Worm (Caenorhabditis elegans) whole organism, young adult: ENCODE results near the gene tbx-31.
A peak's percentile ranks its signal among the peaks of the same experiment; 100 is the strongest.
"Not testable (repeated sequence)": the region's sequence is repeated elsewhere in the genome, so short reads cannot be mapped to it uniquely, and the experiment has no call there.

ENCODE experiments used
- B0261.1 ChIP-seq: sonication (generic microtip); optimal IDR thresholded peaks from 2 replicates; lab custom pipeline; 2016; ENCODE audit warnings: mild to moderate bottlenecking, missing genetic modification characterization, moderate library complexity, missing compliant biosample characterization
- B0336.3 ChIP-seq: fragments of 200-800 bp; sonication (Bioruptor generic); IDR thresholded peaks from 2 replicates; pipeline ENCODE4 v1.3.6; 2022; ENCODE audit warnings: missing genetic modification characterization, missing compliant biosample characterization
- D2030.7 ChIP-seq: fragments of 200-800 bp; sonication (Bioruptor generic); IDR thresholded peaks from 2 replicates; pipeline ENCODE4 v1.3.6; 2022; ENCODE audit warnings: missing genetic modification reagents, missing genetic modification characterization, missing compliant biosample characterization
- F33H1.4 ChIP-seq: fragments of 200-800 bp; sonication (Bioruptor generic); IDR thresholded peaks from 2 replicates; pipeline ENCODE4 v1.3.6; 2022; ENCODE audit warnings: missing genetic modification reagents, missing genetic modification characterization, missing compliant biosample characterization
- Y56A3A.18 ChIP-seq: fragments of 200-800 bp; sonication (Bioruptor generic); IDR thresholded peaks from 2 replicates; pipeline ENCODE4 v1.3.6; 2022; ENCODE audit warnings: missing genetic modification reagents, missing genetic modification characterization, missing compliant biosample characterization
- Y67H2A.10 ChIP-seq: fragments of 200-800 bp; sonication (Bioruptor generic); conservative IDR thresholded peaks from 2 replicates; pipeline ENCODE4 v1.3.6; 2022; ENCODE audit warnings: missing genetic modification reagents, missing genetic modification characterization, missing compliant biosample characterization
- akir-1 ChIP-seq: fragments of 200-800 bp; sonication (Bioruptor generic); optimal IDR thresholded peaks from 2 replicates; lab custom pipeline; 2018; ENCODE audit warnings: mild to moderate bottlenecking, missing genetic modification characterization, moderate library complexity, missing compliant biosample characterization
- atf-7 ChIP-seq: sonication (generic microtip); optimal IDR thresholded peaks from 2 replicates; lab custom pipeline; 2017; ENCODE audit warnings: mild to moderate bottlenecking, missing genetic modification characterization, missing compliant biosample characterization
- attf-6 ChIP-seq: fragments of 200-800 bp; sonication (Bioruptor generic); IDR thresholded peaks from 2 replicates; pipeline ENCODE4 v1.3.6; 2022; ENCODE audit warnings: missing genetic modification reagents, missing genetic modification characterization, missing compliant biosample characterization
- bed-2 ChIP-seq: fragments of 200-800 bp; sonication (Bioruptor generic); IDR thresholded peaks from 2 replicates; pipeline ENCODE4 v1.3.6; 2022; ENCODE audit warnings: missing genetic modification reagents, missing genetic modification characterization, missing compliant biosample characterization
- ceh-27 ChIP-seq: fragments of 200-800 bp; sonication (Bioruptor generic); optimal IDR thresholded peaks from 2 replicates; lab custom pipeline; 2018; ENCODE audit warnings: mild to moderate bottlenecking, missing genetic modification characterization, moderate library complexity, missing compliant biosample characterization
- ceh-40 ChIP-seq: fragments of 200-800 bp; sonication (Bioruptor generic); IDR thresholded peaks from 2 replicates; pipeline ENCODE4 v1.3.6; 2022; ENCODE audit warnings: missing genetic modification characterization, missing compliant biosample characterization
- ceh-91 ChIP-seq: fragments of 200-800 bp; sonication (Bioruptor generic); IDR thresholded peaks from 2 replicates; pipeline ENCODE4 v1.3.6; 2022; ENCODE audit warnings: missing genetic modification reagents, missing genetic modification characterization, missing compliant biosample characterization
- die-1 ChIP-seq: sonication (generic microtip); optimal IDR thresholded peaks from 2 replicates; lab custom pipeline; 2016; ENCODE audit warnings: missing genotype, mild to moderate bottlenecking, missing genetic modification characterization, missing compliant biosample characterization
- dox-1 ChIP-seq: fragments of 200-800 bp; sonication (Bioruptor generic); IDR thresholded peaks from 2 replicates; pipeline ENCODE4 v1.3.6; 2022; ENCODE audit warnings: missing genetic modification reagents, missing genetic modification characterization, missing compliant biosample characterization
- egl-18 ChIP-seq: fragments of 200-800 bp; sonication (Bioruptor generic); IDR thresholded peaks from 2 replicates; pipeline ENCODE4 v1.3.6; 2022; ENCODE audit warnings: missing genetic modification reagents, missing genetic modification characterization, missing compliant biosample characterization
- egl-44 ChIP-seq: fragments of 200-800 bp; sonication (Bioruptor generic); IDR thresholded peaks from 2 replicates; pipeline ENCODE4 v1.3.6; 2022; ENCODE audit warnings: missing genetic modification reagents, missing genetic modification characterization, missing compliant biosample characterization
- egrh-3 ChIP-seq: fragments of 200-800 bp; sonication (Bioruptor generic); IDR thresholded peaks from 2 replicates; pipeline ENCODE4 v1.3.6; 2022; ENCODE audit warnings: missing genetic modification reagents, missing genetic modification characterization, missing compliant biosample characterization
- him-1 ChIP-seq: sonication (generic microtip); optimal IDR thresholded peaks from 2 replicates; lab custom pipeline; 2016; ENCODE audit warnings: missing genotype, missing genetic modification reagents, missing genetic modification characterization, missing compliant biosample characterization
- hmg-1.2 ChIP-seq: fragments of 200-800 bp; sonication (Bioruptor generic); IDR thresholded peaks from 2 replicates; pipeline ENCODE4 v1.3.6; 2022; ENCODE audit warnings: missing genetic modification reagents, missing genetic modification characterization, missing compliant biosample characterization
- hmg-20 ChIP-seq: fragments of 200-800 bp; sonication (Bioruptor generic); IDR thresholded peaks from 2 replicates; pipeline ENCODE4 v1.3.6; 2022; ENCODE audit warnings: missing genetic modification reagents, missing genetic modification characterization, missing compliant biosample characterization
- hsf-1 ChIP-seq: fragments of 200-800 bp; sonication (Bioruptor generic); IDR thresholded peaks from 2 replicates; pipeline ENCODE4 v1.3.6; 2022; ENCODE audit warnings: missing genetic modification reagents, missing genetic modification characterization, missing compliant biosample characterization
- let-607 ChIP-seq, 2 experiments: fragments of 200-800 bp in 1 of 2; sonication (Bioruptor generic) in 1 of 2; sonication (generic microtip) in 1 of 2; optimal IDR thresholded peaks; 2 replicates each; lab custom pipeline; 2016 to 2018; ENCODE audit warnings: mild to moderate bottlenecking in 2 of 2, missing compliant biosample characterization in 2 of 2, missing genetic modification characterization in 2 of 2, moderate library complexity in 2 of 2, missing genotype in 1 of 2
- lin-26 ChIP-seq: fragments of 200-800 bp; sonication (Bioruptor generic); IDR thresholded peaks from 2 replicates; pipeline ENCODE4 v1.3.6; 2022; ENCODE audit warnings: missing genetic modification reagents, missing genetic modification characterization, missing compliant biosample characterization
- lir-1 ChIP-seq: fragments of 200-800 bp; sonication (Bioruptor generic); conservative IDR thresholded peaks from 2 replicates; pipeline ENCODE4 v1.3.6; 2022; ENCODE audit warnings: missing genetic modification reagents, missing genetic modification characterization, missing compliant biosample characterization
- lsl-1 ChIP-seq: fragments of 200-800 bp; sonication (Bioruptor generic); optimal IDR thresholded peaks from 2 replicates; lab custom pipeline; 2018; ENCODE audit warnings: mild to moderate bottlenecking, missing genetic modification characterization, moderate library complexity, missing compliant biosample characterization
- madf-8 ChIP-seq: fragments of 200-800 bp; sonication (Bioruptor generic); conservative IDR thresholded peaks from 2 replicates; pipeline ENCODE4 v1.3.6; 2022; ENCODE audit warnings: missing genetic modification reagents, missing genetic modification characterization, missing compliant biosample characterization
- nfya-2 ChIP-seq: fragments of 200-800 bp; sonication (Bioruptor generic); IDR thresholded peaks from 2 replicates; pipeline ENCODE4 v1.3.6; 2022; ENCODE audit warnings: missing genetic modification reagents, missing genetic modification characterization, missing compliant biosample characterization
- nhr-179 ChIP-seq: sonication (generic microtip); optimal IDR thresholded peaks from 2 replicates; lab custom pipeline; 2016; ENCODE audit warnings: mild to moderate bottlenecking, missing genetic modification characterization, missing compliant biosample characterization
- rpc-1 ChIP-seq, 2 experiments: fragments of 150-350 bp in 1 of 2; sonication (generic microtip) in 1 of 2; optimal IDR thresholded peaks; 2 replicates each; lab custom pipeline; 2014 to 2018; ENCODE audit warnings: missing biosample characterization in 1 of 2, missing genetic modification characterization in 1 of 2, missing genetic modification reagents in 1 of 2, missing genotype in 1 of 2
- sea-2 ChIP-seq: fragments of 200-800 bp; sonication (Bioruptor generic); IDR thresholded peaks from 2 replicates; pipeline ENCODE4 v1.3.6; 2022; ENCODE audit warnings: missing genetic modification characterization, missing compliant biosample characterization
- snpc-1.1 ChIP-seq: sonication (generic microtip); optimal IDR thresholded peaks from 2 replicates; lab custom pipeline; 2017; ENCODE audit warnings: missing genetic modification characterization, mild to moderate bottlenecking, missing compliant biosample characterization, antibody characterized with exemption, moderate library complexity, missing genotype, missing genetic modification reagents; ENCODE audit not compliant: insufficient read depth
- snpc-1.3 ChIP-seq: sonication (generic microtip); optimal IDR thresholded peaks from 2 replicates; lab custom pipeline; 2017; ENCODE audit warnings: missing genetic modification characterization, mild to moderate bottlenecking, missing compliant biosample characterization, antibody characterized with exemption, moderate library complexity, missing genotype, missing genetic modification reagents; ENCODE audit not compliant: insufficient read depth
- snpc-3.4 ChIP-seq: sonication (generic microtip); optimal IDR thresholded peaks from 2 replicates; lab custom pipeline; 2017; ENCODE audit warnings: missing genetic modification characterization, mild to moderate bottlenecking, missing compliant biosample characterization, antibody characterized with exemption, moderate library complexity, missing genotype, missing genetic modification reagents
- snpc-4 ChIP-seq, 5 experiments: fragments of 150-350 bp in 1 of 5; sonication (generic microtip) in 4 of 5; optimal IDR thresholded peaks; 2 replicates each; lab custom pipeline; 2014 to 2018; ENCODE audit warnings: missing genetic modification characterization in 5 of 5, missing biosample characterization in 3 of 5, antibody characterized with exemption in 2 of 5, mild to moderate bottlenecking in 2 of 5, missing compliant biosample characterization in 2 of 5, missing genotype in 2 of 5, moderate library complexity in 2 of 5, missing genetic modification reagents in 1 of 5
- tbp1 ChIP-seq: fragments of 200-800 bp; sonication (Bioruptor generic); optimal IDR thresholded peaks from 2 replicates; lab custom pipeline; 2018; ENCODE audit warnings: mild to moderate bottlenecking, missing genetic modification characterization, missing compliant biosample characterization
- tlf-1 ChIP-seq: fragments of 200-800 bp; sonication (Bioruptor generic); optimal IDR thresholded peaks from 2 replicates; lab custom pipeline; 2018; ENCODE audit warnings: mild to moderate bottlenecking, missing genetic modification characterization, missing compliant biosample characterization
- ztf-18 ChIP-seq: sonication (generic microtip); optimal IDR thresholded peaks from 2 replicates; lab custom pipeline; 2016; ENCODE audit warnings: missing genotype, mild to moderate bottlenecking, missing genetic modification characterization, missing compliant biosample characterization
- ztf-22 ChIP-seq: fragments of 200-800 bp; sonication (Bioruptor generic); optimal IDR thresholded peaks from 2 replicates; lab custom pipeline; 2018; ENCODE audit warnings: mild to moderate bottlenecking, missing genetic modification characterization, moderate library complexity, missing compliant biosample characterization
- ztf-25 ChIP-seq: fragments of 200-800 bp; sonication (Bioruptor generic); IDR thresholded peaks from 2 replicates; pipeline ENCODE4 v1.3.6; 2022; ENCODE audit warnings: missing genetic modification reagents, missing genetic modification characterization, missing compliant biosample characterization
- ztf-3 ChIP-seq: fragments of 200-800 bp; sonication (Bioruptor generic); optimal IDR thresholded peaks from 2 replicates; lab custom pipeline; 2018; ENCODE audit warnings: mild to moderate bottlenecking, missing genetic modification characterization, missing compliant biosample characterization

tbx-31 gene

DNA sequence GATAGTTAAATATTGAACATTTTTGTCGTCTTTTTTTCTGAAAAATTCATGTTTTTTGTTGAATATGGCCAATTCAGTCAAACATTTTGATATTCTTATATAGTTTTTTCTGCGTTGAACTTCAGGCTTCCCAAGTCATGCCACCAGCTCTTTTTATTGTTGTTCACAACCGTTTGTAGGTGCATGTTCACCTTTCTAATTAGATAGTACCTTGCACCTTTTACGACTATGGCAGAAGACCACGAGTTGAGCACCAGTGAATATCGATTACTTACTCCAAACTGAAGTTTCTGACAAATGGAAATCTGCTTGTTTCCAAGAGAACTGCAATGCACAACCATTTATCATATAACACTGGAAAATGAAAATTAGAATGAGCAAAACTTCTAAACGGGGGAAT lies 1.9 kb upstream of the tbx-31 start:
- TF ChIP-seq atf-7 (tag; lab: Kevin White, UChicago) (no peak), snpc-1.1 (tag; lab: Kevin White, UChicago) (no peak), Y67H2A.10 (no peak), ceh-40 (GFP tag; lab: Robert Waterston, UW) (no peak), hmg-20 (GFP tag; lab: Robert Waterston, UW) (no peak), B0336.3 (no peak), ztf-22 (GFP tag; lab: Kevin White, UChicago) (no peak), snpc-1.3 (tag; lab: Kevin White, UChicago) (no peak), F33H1.4 (GFP tag; lab: Robert Waterston, UW) (no peak), lsl-1 (no peak)

DNA sequence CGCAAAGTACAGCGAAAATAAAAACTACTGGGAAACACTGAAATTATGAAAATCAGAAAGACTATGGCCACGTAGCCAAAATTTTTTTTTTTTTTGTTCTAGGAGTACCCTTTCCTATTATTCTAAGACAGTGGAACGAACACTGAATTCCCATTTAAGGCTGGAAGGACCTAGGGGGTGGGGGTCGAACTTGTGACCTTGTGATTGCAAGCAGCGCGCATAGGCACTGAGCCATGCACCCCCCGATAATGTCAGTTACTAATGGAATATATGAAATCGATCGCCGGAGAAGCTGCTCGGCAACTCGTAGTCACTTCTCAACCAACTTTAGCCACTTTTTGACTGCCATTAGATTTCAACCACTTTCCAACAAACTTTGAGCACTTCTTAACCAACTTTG lies 1.2 kb upstream of the tbx-31 start:
- TF ChIP-seq snpc-1.3 (tag; lab: Kevin White, UChicago) (peak; percentile 11), snpc-4 (GFP tag; optimal IDR thresholded peaks at IDR 0.05; lab: Kevin White, UChicago) (peak; percentile 15), him-1 (peak; percentile 70), ztf-18 (tag; lab: Kevin White, UChicago) (peak; percentile 8), egl-44 (GFP tag; lab: Robert Waterston, UW) (peak; percentile 58; the same call in 1 of the 2 replicates), lin-26 (peak; percentile 67; the same call in 1 of the 2 replicates), rpc-1 (optimal IDR thresholded peaks at IDR 0.05; lab: Kevin White, UChicago) (peak; percentile 51), rpc-1 (tag; optimal IDR thresholded peaks at IDR 0.05; lab: Kevin White, UChicago) (peak; percentile 80), die-1 (peak; percentile 45), egl-18 (0 out of 2 replicates have a peak, but pooled peaks have one; percentile 49), ceh-91 (GFP tag; lab: Robert Waterston, UW) (0 out of 2 replicates have a peak, but pooled peaks have one; percentile 22), ztf-25 (GFP tag; lab: Robert Waterston, UW) (0 out of 2 replicates have a peak, but pooled peaks have one; percentile 49), D2030.7 (GFP tag; lab: Robert Waterston, UW) (peak; percentile 76), snpc-3.4 (tag; lab: Kevin White, UChicago) (peak; percentile 26), B0261.1 (tag; lab: Kevin White, UChicago) (peak; percentile 56), dox-1 (GFP tag; lab: Robert Waterston, UW) (peak; percentile 53), tbp1 (GFP tag; lab: Kevin White, UChicago) (peak; percentile 77)
- TF ChIP-seq snpc-4 (tag; optimal IDR thresholded peaks at IDR 0.05; lab: Kevin White, UChicago) = not testable (repeated sequence)

DNA sequence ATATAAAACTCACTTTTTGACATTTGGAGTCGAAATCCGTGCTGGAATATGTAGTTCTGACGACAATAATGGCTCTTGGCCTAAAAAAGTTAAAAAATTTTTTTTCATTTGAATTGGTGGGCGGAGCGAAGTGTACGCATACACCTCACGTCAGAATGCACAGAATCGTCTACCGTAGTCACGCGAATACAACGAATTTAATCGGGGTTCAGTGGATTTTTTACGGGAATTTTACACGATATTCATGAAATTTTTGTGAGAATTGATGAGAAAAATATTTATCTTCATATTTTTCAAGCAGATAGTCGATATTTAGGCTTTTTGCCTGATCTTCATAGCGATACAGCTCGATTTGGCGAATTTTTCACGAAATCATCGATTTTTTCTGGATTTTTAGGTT lies 5.2 kb downstream of the tbx-31 start, which contains the start of gene R09H3.3:
TSS of gene R09H3.3 (minus strand) at position 101 of the 400 bp plus-strand sequence.
- TF ChIP-seq snpc-4 (GFP tag; optimal IDR thresholded peaks at IDR 0.05; lab: Kevin White, UChicago) = no peak
- TF ChIP-seq snpc-4 (tag; optimal IDR thresholded peaks at IDR 0.05; lab: Kevin White, UChicago) = no peak
- TF ChIP-seq tlf-1 (GFP tag; lab: Kevin White, UChicago) = no peak
- TF ChIP-seq let-607 (tag; optimal IDR thresholded peaks at IDR 0.05; lab: Kevin White, UChicago) = no peak
- no peak for TF ChIP-seq ztf-3 (GFP tag; lab: Kevin White, UChicago)
- no peak for TF ChIP-seq tbp1 (GFP tag; lab: Kevin White, UChicago)
- TF ChIP-seq bed-2 (GFP tag; lab: Robert Waterston, UW) = no peak
- TF ChIP-seq snpc-1.3 (tag; lab: Kevin White, UChicago) = no peak
- no peak for TF ChIP-seq ceh-40 (GFP tag; lab: Robert Waterston, UW)
- no peak for TF ChIP-seq sea-2
- no peak for TF ChIP-seq akir-1 (GFP tag; lab: Kevin White, UChicago)
- no peak for TF ChIP-seq madf-8 (GFP tag; lab: Robert Waterston, UW)
- TF ChIP-seq attf-6 (GFP tag; lab: Robert Waterston, UW) = no peak
- TF ChIP-seq egrh-3 (GFP tag; lab: Robert Waterston, UW) = no peak
- no peak for TF ChIP-seq hmg-1.2 (GFP tag; lab: Robert Waterston, UW)
- TF ChIP-seq ceh-27 (GFP tag; lab: Kevin White, UChicago) = no peak
- TF ChIP-seq nhr-179 = no peak
- TF ChIP-seq nfya-2 (GFP tag; lab: Robert Waterston, UW) = no peak
- TF ChIP-seq Y56A3A.18 (GFP tag; lab: Robert Waterston, UW) = no peak
- no peak for TF ChIP-seq lir-1 (GFP tag; lab: Robert Waterston, UW)
- no peak for TF ChIP-seq hsf-1
